Fruit fly (Drosophila melanogaster) whole organism, prepupa: ENCODE measurements around the gene CG7582.

Experiments used
- Blimp-1 ChIP-seq: fragments of 200-800 bp; sonication (Bioruptor generic); optimal IDR thresholded peaks from 3 replicates; lab custom pipeline; 2017; ENCODE audit warnings: missing biosample characterization, missing genetic modification characterization, mild to moderate bottlenecking, moderate library complexity, missing genetic modification reagents
- CG10631 ChIP-seq: fragments of 200-800 bp; sonication (Bioruptor generic); optimal IDR thresholded peaks from 2 replicates; lab custom pipeline; 2016; ENCODE audit warnings: missing biosample characterization, missing genetic modification characterization
- CG11294 ChIP-seq: fragments of 200-800 bp; sonication (Bioruptor generic); IDR thresholded peaks from 2 replicates; pipeline ENCODE4 v1.3.6; 2022; ENCODE audit warnings: missing biosample characterization, missing genetic modification characterization
- CG11902 ChIP-seq: fragments of 200-800 bp; sonication (Bioruptor generic); optimal IDR thresholded peaks from 3 replicates; lab custom pipeline; 2016; ENCODE audit warnings: missing biosample characterization, missing genetic modification characterization
- CG1621 ChIP-seq: fragments of 200-800 bp; sonication (Bioruptor generic); optimal IDR thresholded peaks from 3 replicates; lab custom pipeline; 2018; ENCODE audit warnings: missing biosample characterization, mild to moderate bottlenecking, missing genetic modification characterization
- CG16779 ChIP-seq: fragments of 200-800 bp; sonication (Bioruptor generic); optimal IDR thresholded peaks from 3 replicates; lab custom pipeline; 2017; ENCODE audit warnings: missing biosample characterization, mild to moderate bottlenecking, missing genetic modification characterization
- CG3032 ChIP-seq: fragments of 200-800 bp; optimal IDR thresholded peaks from 2 replicates; lab custom pipeline; 2019; ENCODE audit warnings: missing biosample characterization, mild to moderate bottlenecking, missing genetic modification characterization, moderate library complexity
- CG31627 ChIP-seq: fragments of 200-800 bp; sonication (Bioruptor generic); optimal IDR thresholded peaks from 3 replicates; lab custom pipeline; 2016; ENCODE audit warnings: missing biosample characterization, missing genetic modification characterization
- CG32006 ChIP-seq: fragments of 200-800 bp; sonication (Bioruptor generic); optimal IDR thresholded peaks from 3 replicates; lab custom pipeline; 2017; ENCODE audit warnings: missing biosample characterization, mild to moderate bottlenecking, missing genetic modification characterization
- CG34406 ChIP-seq: fragments of 200-800 bp; sonication (Bioruptor generic); optimal IDR thresholded peaks from 3 replicates; lab custom pipeline; 2016; ENCODE audit warnings: missing biosample characterization, missing genetic modification characterization
- CG3919 ChIP-seq: fragments of 200-800 bp; sonication (Bioruptor generic); optimal IDR thresholded peaks from 3 replicates; lab custom pipeline; 2016; ENCODE audit warnings: missing biosample characterization, missing genetic modification characterization
- CG4318 ChIP-seq: fragments of 200-800 bp; sonication (Bioruptor generic); optimal IDR thresholded peaks from 3 replicates; lab custom pipeline; 2017; ENCODE audit warnings: missing biosample characterization, mild to moderate bottlenecking, missing genetic modification characterization
- CG6163 ChIP-seq: fragments of 200-800 bp; sonication (Bioruptor generic); IDR thresholded peaks from 3 replicates; pipeline ENCODE4 v1.3.6; 2022; ENCODE audit warnings: missing biosample characterization, missing genetic modification characterization
- CG6276 ChIP-seq: fragments of 200-800 bp; sonication (Bioruptor generic); optimal IDR thresholded peaks from 2 replicates; lab custom pipeline; 2017; ENCODE audit warnings: missing biosample characterization, mild to moderate bottlenecking, missing genetic modification characterization
- CG6792 ChIP-seq: fragments of 200-800 bp; sonication (Bioruptor generic); optimal IDR thresholded peaks from 3 replicates; lab custom pipeline; 2016; ENCODE audit warnings: missing biosample characterization, missing genetic modification characterization
- CG6808 ChIP-seq: fragments of 200-800 bp; sonication (Bioruptor generic); optimal IDR thresholded peaks from 3 replicates; lab custom pipeline; 2017; ENCODE audit warnings: missing biosample characterization, missing genetic modification characterization, mild to moderate bottlenecking, moderate library complexity, missing genetic modification reagents
- CG6854 ChIP-seq: fragments of 200-800 bp; sonication (Bioruptor generic); optimal IDR thresholded peaks from 2 replicates; lab custom pipeline; 2017; ENCODE audit warnings: missing biosample characterization, mild to moderate bottlenecking, missing genetic modification characterization
- CG8119 ChIP-seq: fragments of 200-800 bp; sonication (Bioruptor generic); IDR thresholded peaks from 3 replicates; pipeline ENCODE4 v1.3.6; 2022; ENCODE audit warnings: missing biosample characterization, missing genetic modification characterization
- CG8632 ChIP-seq: fragments of 200-800 bp; sonication (Bioruptor generic); optimal IDR thresholded peaks from 3 replicates; lab custom pipeline; 2016; ENCODE audit warnings: missing biosample characterization, missing genetic modification characterization
- CG9139 ChIP-seq: fragments of 200-800 bp; sonication (Bioruptor generic); optimal IDR thresholded peaks from 3 replicates; lab custom pipeline; 2017; ENCODE audit warnings: missing biosample characterization, mild to moderate bottlenecking, missing genetic modification characterization
- Eip78C ChIP-seq: fragments of 200-800 bp; sonication (Bioruptor generic); peaks from one replicate; lab custom pipeline; 2016; ENCODE audit warnings: missing biosample characterization, missing genetic modification characterization
- Eip93F ChIP-seq: fragments of 200-800 bp; sonication (Bioruptor generic); optimal IDR thresholded peaks from 2 replicates; lab custom pipeline; 2016; ENCODE audit warnings: missing biosample characterization, mild to moderate bottlenecking, missing genetic modification characterization
- Ets21C ChIP-seq: fragments of 200-800 bp; sonication (Bioruptor generic); optimal IDR thresholded peaks from 3 replicates; lab custom pipeline; 2016; ENCODE audit warnings: missing biosample characterization, missing genetic modification characterization
- Ets96B ChIP-seq: fragments of 200-800 bp; optimal IDR thresholded peaks from 2 replicates; lab custom pipeline; 2019; ENCODE audit warnings: missing biosample characterization, mild to moderate bottlenecking, missing genetic modification characterization, moderate library complexity
- Gug ChIP-seq: fragments of 200-800 bp; sonication (Bioruptor generic); IDR thresholded peaks from 2 replicates; pipeline ENCODE4 v1.3.6; 2022; ENCODE audit warnings: missing biosample characterization, missing genetic modification characterization
- Hr38 ChIP-seq: sonication (Bioruptor generic); optimal IDR thresholded peaks from 2 replicates; lab custom pipeline; 2016; ENCODE audit warnings: missing biosample characterization, missing genetic modification characterization
- Hr39 ChIP-seq: fragments of 200-800 bp; sonication (Bioruptor generic); optimal IDR thresholded peaks from 2 replicates; lab custom pipeline; 2016; ENCODE audit warnings: missing biosample characterization, missing genetic modification characterization
- Hr4 ChIP-seq: fragments of 200-800 bp; sonication (Bioruptor generic); optimal IDR thresholded peaks from 3 replicates; lab custom pipeline; 2016; ENCODE audit warnings: missing biosample characterization, missing genetic modification characterization
- Lpt ChIP-seq: fragments of 200-800 bp; sonication (Bioruptor generic); optimal IDR thresholded peaks from 3 replicates; lab custom pipeline; 2016; ENCODE audit warnings: missing biosample characterization, missing genetic modification characterization
- Met ChIP-seq: fragments of 200-800 bp; sonication (Bioruptor generic); optimal IDR thresholded peaks from 3 replicates; lab custom pipeline; 2016; ENCODE audit warnings: missing biosample characterization, missing genetic modification characterization
- OdsH ChIP-seq: fragments of 200-800 bp; sonication (Bioruptor generic); optimal IDR thresholded peaks from 3 replicates; lab custom pipeline; 2016; ENCODE audit warnings: missing biosample characterization, missing genetic modification characterization
- Smox ChIP-seq: fragments of 200-800 bp; sonication (Bioruptor generic); optimal IDR thresholded peaks from 3 replicates; lab custom pipeline; 2016; ENCODE audit warnings: missing biosample characterization, missing genetic modification characterization
- Sox102F ChIP-seq: fragments of 200-800 bp; sonication (Bioruptor generic); optimal IDR thresholded peaks from 2 replicates; lab custom pipeline; 2016; ENCODE audit warnings: missing biosample characterization, mild to moderate bottlenecking, missing genetic modification characterization
- Sox14 ChIP-seq: fragments of 200-800 bp; sonication (Bioruptor generic); optimal IDR thresholded peaks from 3 replicates; lab custom pipeline; 2016; ENCODE audit warnings: missing biosample characterization, missing genetic modification characterization
- Sox15 ChIP-seq: fragments of 200-800 bp; sonication (Bioruptor generic); optimal IDR thresholded peaks from 3 replicates; lab custom pipeline; 2016; ENCODE audit warnings: missing biosample characterization, missing genetic modification characterization
- achi ChIP-seq: fragments of 200-800 bp; sonication (Bioruptor generic); optimal IDR thresholded peaks from 3 replicates; lab custom pipeline; 2016; ENCODE audit warnings: missing biosample characterization, missing genetic modification characterization
- acj6 ChIP-seq: fragments of 200-800 bp; sonication (Bioruptor generic); optimal IDR thresholded peaks from 3 replicates; lab custom pipeline; 2016; ENCODE audit warnings: missing biosample characterization, missing genetic modification characterization
- dsx ChIP-seq: fragments of 200-800 bp; optimal IDR thresholded peaks from 3 replicates; lab custom pipeline; 2019; ENCODE audit warnings: missing biosample characterization, mild to moderate bottlenecking, missing genetic modification characterization, moderate library complexity; ENCODE audit not compliant: poor library complexity, severe bottlenecking
- eg ChIP-seq: fragments of 200-800 bp; sonication (Bioruptor generic); IDR thresholded peaks from 3 replicates; pipeline ENCODE4 v1.3.6; 2022; ENCODE audit warnings: missing biosample characterization, missing genetic modification characterization
- esn ChIP-seq: fragments of 200-800 bp; sonication (Bioruptor generic); optimal IDR thresholded peaks from 2 replicates; lab custom pipeline; 2016; ENCODE audit warnings: missing biosample characterization, mild to moderate bottlenecking, missing genetic modification characterization, moderate library complexity
- fd59A ChIP-seq: fragments of 200-800 bp; sonication (Bioruptor generic); optimal IDR thresholded peaks from 2 replicates; lab custom pipeline; 2017; ENCODE audit warnings: missing biosample characterization, mild to moderate bottlenecking, missing genetic modification characterization, missing genetic modification reagents
- fd85E ChIP-seq: fragments of 200-800 bp; sonication (Bioruptor generic); optimal IDR thresholded peaks from 3 replicates; lab custom pipeline; 2016; ENCODE audit warnings: missing biosample characterization, missing genetic modification characterization
- fkh ChIP-seq: fragments of 200-800 bp; sonication (Bioruptor generic); optimal IDR thresholded peaks from 3 replicates; lab custom pipeline; 2017; ENCODE audit warnings: missing biosample characterization, mild to moderate bottlenecking, missing genetic modification characterization, moderate library complexity
- lz ChIP-seq: fragments of 200-800 bp; sonication (Bioruptor generic); optimal IDR thresholded peaks from 3 replicates; lab custom pipeline; 2016; ENCODE audit warnings: missing biosample characterization, missing genetic modification characterization
- net ChIP-seq: fragments of 200-800 bp; sonication (Bioruptor generic); optimal IDR thresholded peaks from 3 replicates; lab custom pipeline; 2016; ENCODE audit warnings: missing biosample characterization, missing genetic modification characterization
- pdm3 ChIP-seq: fragments of 200-800 bp; sonication (Bioruptor generic); optimal IDR thresholded peaks from 3 replicates; lab custom pipeline; 2016; ENCODE audit warnings: missing biosample characterization, missing genetic modification characterization
- salr ChIP-seq, 2 experiments: fragments of 200-800 bp; sonication (Bioruptor generic); optimal IDR thresholded peaks; 3 replicates each; lab custom pipeline; 2016 to 2018; ENCODE audit warnings: missing biosample characterization in 2 of 2, missing genetic modification characterization in 2 of 2, mild to moderate bottlenecking in 1 of 2
- spab ChIP-seq: fragments of 200-800 bp; sonication (Bioruptor generic); optimal IDR thresholded peaks from 2 replicates; lab custom pipeline; 2017; ENCODE audit warnings: missing biosample characterization, mild to moderate bottlenecking, missing genetic modification characterization, missing genetic modification reagents
- topi ChIP-seq: fragments of 200-800 bp; sonication (Bioruptor generic); optimal IDR thresholded peaks from 3 replicates; lab custom pipeline; 2016; ENCODE audit warnings: missing biosample characterization, missing genetic modification characterization
- vri ChIP-seq: fragments of 200-800 bp; sonication (Bioruptor generic); optimal IDR thresholded peaks from 3 replicates; lab custom pipeline; 2016; ENCODE audit warnings: missing biosample characterization, mild to moderate bottlenecking, missing genetic modification characterization

Gene CG7582

DNA sequence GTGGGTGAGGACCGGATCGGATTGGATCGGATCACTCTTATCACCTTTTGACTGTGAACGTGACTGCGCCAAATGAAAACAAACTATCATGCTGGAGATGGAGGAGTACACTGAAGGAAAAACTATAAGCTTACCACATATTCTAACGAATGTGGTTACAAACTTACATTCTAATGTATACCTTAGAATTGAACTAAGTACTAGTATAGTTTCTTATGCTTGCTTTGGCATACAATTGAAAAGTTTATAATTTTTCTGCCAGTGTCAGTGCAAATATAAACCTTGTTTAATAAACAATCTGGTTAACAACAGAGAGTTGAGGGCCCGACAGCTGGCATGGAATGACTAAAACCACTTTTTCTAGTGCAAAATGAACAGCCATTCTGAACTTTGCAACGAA, 35.4 kb upstream of the CG7582 start (continued):
- peak; percentile 6 for TF ChIP-seq topi (GFP tag; lab: Kevin White, UChicago)
- TF ChIP-seq CG3919 (GFP tag; lab: Kevin White, UChicago) = peak; percentile 6
- peak; percentile 47 for TF ChIP-seq CG32006 (GFP tag; lab: Kevin White, UChicago)
- no peak for TF ChIP-seq Ets96B (tag; lab: Kevin White, UChicago)
- peak; percentile 55 for TF ChIP-seq CG4318
- peak; percentile 24 for TF ChIP-seq Lpt
- TF ChIP-seq eg = peak; percentile 76
- TF ChIP-seq CG3032 (tag; lab: Kevin White, UChicago) = peak; percentile 4
- TF ChIP-seq Sox102F (GFP tag; lab: Kevin White, UChicago) = no peak
- TF ChIP-seq Eip78C (GFP tag; lab: Kevin White, UChicago) = peak; percentile 5
- TF ChIP-seq salr (GFP tag; optimal IDR thresholded peaks at IDR 0.05; lab: Kevin White, UChicago) = no peak
- TF ChIP-seq pdm3 (GFP tag; lab: Kevin White, UChicago) = no peak
- no peak for TF ChIP-seq vri
- TF ChIP-seq acj6 (GFP tag; lab: Kevin White, UChicago) = no peak
- TF ChIP-seq CG11902 = no peak
- TF ChIP-seq CG6808 (GFP tag; lab: Kevin White, UChicago) = no peak
- peak; percentile 17 for TF ChIP-seq CG6276
- no peak for TF ChIP-seq CG6792
- TF ChIP-seq achi (GFP tag; lab: Kevin White, UChicago) = peak; percentile 15
- no peak for TF ChIP-seq lz
- no peak for TF ChIP-seq Smox
- peak; percentile 57; the same call in 2 of the 3 replicates for TF ChIP-seq CG8119
- no peak for TF ChIP-seq Eip93F
- TF ChIP-seq Sox15 (GFP tag; lab: Kevin White, UChicago) = no peak
- TF ChIP-seq fd59A = no peak
- TF ChIP-seq Met = no peak
- no peak for TF ChIP-seq CG34406
- TF ChIP-seq Hr39 = peak; percentile 4
- TF ChIP-seq CG31627 = no peak
- TF ChIP-seq net = no peak
- no peak for TF ChIP-seq CG10631
- no peak for TF ChIP-seq fd85E (GFP tag; lab: Kevin White, UChicago)
- TF ChIP-seq fkh (GFP tag; lab: Kevin White, UChicago) = peak; percentile 22

- peak; percentile 53 for TF ChIP-seq Hr39
- peak; percentile 69 for TF ChIP-seq esn
- peak; percentile 29; the same call in 1 of the 3 replicates for TF ChIP-seq CG8119
- TF ChIP-seq eg = peak; percentile 76
- TF ChIP-seq CG8632 (GFP tag; lab: Kevin White, UChicago) = peak; percentile 39
- peak; percentile 79 for TF ChIP-seq OdsH (GFP tag; lab: Kevin White, UChicago)
- TF ChIP-seq CG31627 = peak; percentile 58
- no peak for TF ChIP-seq Ets21C (GFP tag; lab: Kevin White, UChicago)
- peak; percentile 78 for TF ChIP-seq acj6 (GFP tag; lab: Kevin White, UChicago)
- TF ChIP-seq CG32006 (GFP tag; lab: Kevin White, UChicago) = peak; percentile 60
- TF ChIP-seq salr (GFP tag; optimal IDR thresholded peaks at IDR 0.05; lab: Kevin White, UChicago) = peak in 1 of 2 experiments; percentile 74
- TF ChIP-seq Sox14 (GFP tag; lab: Kevin White, UChicago) = peak; percentile 72
- no peak for TF ChIP-seq Hr38 (GFP tag; lab: Kevin White, UChicago)
- peak; percentile 43 for TF ChIP-seq fkh (GFP tag; lab: Kevin White, UChicago)
- peak; percentile 53 for TF ChIP-seq spab (GFP tag; lab: Kevin White, UChicago)
- TF ChIP-seq Eip78C (GFP tag; lab: Kevin White, UChicago) = peak; percentile 91
- peak; percentile 63 for TF ChIP-seq lz
- peak; percentile 68 for TF ChIP-seq CG1621 (tag; lab: Kevin White, UChicago)
- TF ChIP-seq Gug (GFP tag; lab: Robert Waterston, UW) = peak; percentile 41; the same call in 1 of the 2 replicates
- peak; percentile 45 for TF ChIP-seq CG34406
- TF ChIP-seq CG9139 (GFP tag; lab: Kevin White, UChicago) = peak; percentile 48
- TF ChIP-seq CG11294 (GFP tag; lab: Robert Waterston, UW) = peak; percentile 48; the same call in 1 of the 2 replicates
- peak; percentile 91 for TF ChIP-seq CG3919 (GFP tag; lab: Kevin White, UChicago)
- no peak for TF ChIP-seq CG6854 (GFP tag; lab: Kevin White, UChicago)
- TF ChIP-seq Hr4 (GFP tag; lab: Kevin White, UChicago) = peak; percentile 74
- peak; percentile 46 for TF ChIP-seq CG16779 (tag; lab: Kevin White, UChicago)
- TF ChIP-seq Blimp-1 (GFP tag; lab: Kevin White, UChicago) = no peak
- peak; percentile 44 for TF ChIP-seq CG6792
- peak; percentile 7 for TF ChIP-seq CG11902
- peak; percentile 41 for TF ChIP-seq Sox102F (GFP tag; lab: Kevin White, UChicago)
- peak; percentile 34 for TF ChIP-seq dsx (GFP tag; lab: Kevin White, UChicago)
- TF ChIP-seq CG6163 (GFP tag; lab: Robert Waterston, UW) = peak; percentile 80
- TF ChIP-seq fd59A = peak; percentile 68
Measured at dm6 chr3R:29716782-29717317, 34.8 kb upstream of the CG7582 start, which contains the start of gene Obp99b. Gene Obp99b (minus strand): TSS chr3R:29716896.
